Worm (Caenorhabditis elegans) whole organism, young adult: ENCODE data around the gene xpf-1.
A peak's percentile ranks its signal among the peaks of the same experiment; 100 is the strongest.

Experiments
- B0019.2 ChIP-seq: fragments of 200-800 bp; sonication (Bioruptor generic); conservative IDR thresholded peaks from 2 replicates; pipeline ENCODE4 v1.3.6; 2022; ENCODE audit warnings: missing genetic modification reagents, missing genetic modification characterization, missing compliant biosample characterization
- B0261.1 ChIP-seq: sonication (generic microtip); optimal IDR thresholded peaks from 2 replicates; lab custom pipeline; 2016; ENCODE audit warnings: mild to moderate bottlenecking, missing genetic modification characterization, moderate library complexity, missing compliant biosample characterization
- C06A6.2 ChIP-seq: fragments of 200-800 bp; sonication (Bioruptor generic); conservative IDR thresholded peaks from 2 replicates; pipeline ENCODE4 v1.3.6; 2022; ENCODE audit warnings: missing genetic modification characterization, missing compliant biosample characterization
- F10E7.11 ChIP-seq: sonication (generic microtip); optimal IDR thresholded peaks from 2 replicates; lab custom pipeline; 2017; ENCODE audit warnings: mild to moderate bottlenecking, missing genetic modification characterization, moderate library complexity, missing compliant biosample characterization
- F22D6.2 ChIP-seq: sonication (generic microtip); optimal IDR thresholded peaks from 2 replicates; lab custom pipeline; 2016; ENCODE audit warnings: mild to moderate bottlenecking, missing genetic modification characterization, missing compliant biosample characterization
- F39B2.1 ChIP-seq: fragments of 200-800 bp; sonication (Bioruptor generic); IDR thresholded peaks from 2 replicates; pipeline ENCODE4 v1.3.6; 2022; ENCODE audit warnings: missing genetic modification reagents, missing genetic modification characterization, missing compliant biosample characterization
- K12H6.12 ChIP-seq: fragments of 200-800 bp; sonication (Bioruptor generic); optimal IDR thresholded peaks from 2 replicates; lab custom pipeline; 2018; ENCODE audit warnings: mild to moderate bottlenecking, missing genetic modification characterization, missing compliant biosample characterization
- Y53F4B.3 ChIP-seq: fragments of 200-800 bp; sonication (Bioruptor generic); IDR thresholded peaks from 2 replicates; pipeline ENCODE4 v1.3.6; 2022; ENCODE audit warnings: missing genetic modification reagents, missing genetic modification characterization, missing compliant biosample characterization
- ZK185.1 ChIP-seq: sonication (generic microtip); optimal IDR thresholded peaks from 2 replicates; lab custom pipeline; 2016; ENCODE audit warnings: mild to moderate bottlenecking, missing genetic modification characterization, missing compliant biosample characterization; ENCODE audit not compliant: poor library complexity, severe bottlenecking
- aptf-2 ChIP-seq: fragments of 200-800 bp; sonication (Bioruptor generic); conservative IDR thresholded peaks from 2 replicates; pipeline ENCODE4 v1.3.6; 2022; ENCODE audit warnings: missing genetic modification reagents, missing genetic modification characterization, missing compliant biosample characterization
- attf-5 ChIP-seq: fragments of 200-800 bp; sonication (Bioruptor generic); optimal IDR thresholded peaks from 2 replicates; lab custom pipeline; 2018; ENCODE audit warnings: mild to moderate bottlenecking, missing genetic modification characterization, missing compliant biosample characterization
- cebp-2 ChIP-seq: fragments of 200-800 bp; sonication (Bioruptor generic); IDR thresholded peaks from 2 replicates; pipeline ENCODE4 v1.3.6; 2022; ENCODE audit warnings: missing genetic modification characterization, missing compliant biosample characterization
- ceh-100 ChIP-seq: fragments of 200-800 bp; sonication (Bioruptor generic); IDR thresholded peaks from 2 replicates; pipeline ENCODE4 v1.3.6; 2022; ENCODE audit warnings: missing genetic modification reagents, missing genetic modification characterization, missing compliant biosample characterization
- ceh-79 ChIP-seq: sonication (generic microtip); optimal IDR thresholded peaks from 2 replicates; lab custom pipeline; 2017; ENCODE audit warnings: mild to moderate bottlenecking, missing genetic modification characterization, missing compliant biosample characterization
- ceh-91 ChIP-seq: fragments of 200-800 bp; sonication (Bioruptor generic); IDR thresholded peaks from 2 replicates; pipeline ENCODE4 v1.3.6; 2022; ENCODE audit warnings: missing genetic modification reagents, missing genetic modification characterization, missing compliant biosample characterization
- chd-7 ChIP-seq: sonication (generic microtip); optimal IDR thresholded peaks from 2 replicates; lab custom pipeline; 2016; ENCODE audit warnings: mild to moderate bottlenecking, missing genetic modification characterization, moderate library complexity, missing compliant biosample characterization
- die-1 ChIP-seq: sonication (generic microtip); optimal IDR thresholded peaks from 2 replicates; lab custom pipeline; 2016; ENCODE audit warnings: missing genotype, mild to moderate bottlenecking, missing genetic modification characterization, missing compliant biosample characterization
- dox-1 ChIP-seq: fragments of 200-800 bp; sonication (Bioruptor generic); IDR thresholded peaks from 2 replicates; pipeline ENCODE4 v1.3.6; 2022; ENCODE audit warnings: missing genetic modification reagents, missing genetic modification characterization, missing compliant biosample characterization
- dpl-1 ChIP-seq: fragments of 150-350 bp; optimal IDR thresholded peaks from 2 replicates; lab custom pipeline; 2014; ENCODE audit warnings: missing biosample characterization, missing genetic modification reagents, missing genetic modification characterization
- egrh-3 ChIP-seq: fragments of 200-800 bp; sonication (Bioruptor generic); IDR thresholded peaks from 2 replicates; pipeline ENCODE4 v1.3.6; 2022; ENCODE audit warnings: missing genetic modification reagents, missing genetic modification characterization, missing compliant biosample characterization
- lin-35 ChIP-seq, 3 experiments: fragments of 150-350 bp in 2 of 3; sonication (generic microtip) in 1 of 3; optimal IDR thresholded peaks; 2 replicates each; lab custom pipeline; 2014 to 2018; ENCODE audit warnings: missing biosample characterization in 3 of 3, missing genetic modification characterization in 3 of 3, missing genetic modification reagents in 3 of 3
- lin-54 ChIP-seq: fragments of 200-800 bp; sonication (Bioruptor generic); optimal IDR thresholded peaks from 2 replicates; lab custom pipeline; 2018; ENCODE audit warnings: mild to moderate bottlenecking, missing genetic modification characterization, missing compliant biosample characterization
- lir-1 ChIP-seq: fragments of 200-800 bp; sonication (Bioruptor generic); conservative IDR thresholded peaks from 2 replicates; pipeline ENCODE4 v1.3.6; 2022; ENCODE audit warnings: missing genetic modification reagents, missing genetic modification characterization, missing compliant biosample characterization
- lsy-27 ChIP-seq: sonication (generic microtip); optimal IDR thresholded peaks from 2 replicates; lab custom pipeline; 2017; ENCODE audit warnings: missing genetic modification characterization, mild to moderate bottlenecking, missing compliant biosample characterization, antibody characterized with exemption, missing genotype, borderline replicate concordance; ENCODE audit not compliant: insufficient read depth
- madf-3 ChIP-seq: fragments of 200-800 bp; sonication (Bioruptor generic); IDR thresholded peaks from 2 replicates; pipeline ENCODE4 v1.3.6; 2022; ENCODE audit warnings: missing genetic modification reagents, missing genetic modification characterization, missing compliant biosample characterization
- madf-8 ChIP-seq: fragments of 200-800 bp; sonication (Bioruptor generic); conservative IDR thresholded peaks from 2 replicates; pipeline ENCODE4 v1.3.6; 2022; ENCODE audit warnings: missing genetic modification reagents, missing genetic modification characterization, missing compliant biosample characterization
- nfya-2 ChIP-seq: fragments of 200-800 bp; sonication (Bioruptor generic); IDR thresholded peaks from 2 replicates; pipeline ENCODE4 v1.3.6; 2022; ENCODE audit warnings: missing genetic modification reagents, missing genetic modification characterization, missing compliant biosample characterization
- nhr-179 ChIP-seq: sonication (generic microtip); optimal IDR thresholded peaks from 2 replicates; lab custom pipeline; 2016; ENCODE audit warnings: mild to moderate bottlenecking, missing genetic modification characterization, missing compliant biosample characterization
- pha-4 ChIP-seq: fragments of 150-350 bp; sonication (generic microtip); optimal IDR thresholded peaks from 2 replicates; lab custom pipeline; 2014; ENCODE audit warnings: missing biosample characterization, missing genetic modification reagents, missing genetic modification characterization
- rcor-1 ChIP-seq: fragments of 200-800 bp; sonication (Bioruptor generic); IDR thresholded peaks from 2 replicates; pipeline ENCODE4 v1.3.6; 2022; ENCODE audit warnings: missing genetic modification reagents, missing genetic modification characterization, missing compliant biosample characterization
- rec-8 ChIP-seq, 2 experiments: sonication (generic microtip); optimal IDR thresholded peaks; 2 replicates each; lab custom pipeline; 2016; ENCODE audit warnings: mild to moderate bottlenecking in 2 of 2, missing genetic modification characterization in 2 of 2, missing genetic modification reagents in 2 of 2, missing genotype in 2 of 2, missing biosample characterization in 1 of 2, missing compliant biosample characterization in 1 of 2, moderate library complexity in 1 of 2
- snpc-1.1 ChIP-seq: sonication (generic microtip); optimal IDR thresholded peaks from 2 replicates; lab custom pipeline; 2017; ENCODE audit warnings: missing genetic modification characterization, mild to moderate bottlenecking, missing compliant biosample characterization, antibody characterized with exemption, moderate library complexity, missing genotype, missing genetic modification reagents; ENCODE audit not compliant: insufficient read depth
- sptf-2 ChIP-seq: fragments of 200-800 bp; sonication (Bioruptor generic); optimal IDR thresholded peaks from 2 replicates; lab custom pipeline; 2018; ENCODE audit warnings: mild to moderate bottlenecking, missing genetic modification characterization, missing compliant biosample characterization
- tbp1 ChIP-seq: fragments of 200-800 bp; sonication (Bioruptor generic); optimal IDR thresholded peaks from 2 replicates; lab custom pipeline; 2018; ENCODE audit warnings: mild to moderate bottlenecking, missing genetic modification characterization, missing compliant biosample characterization
- tbx-9 ChIP-seq: sonication (generic microtip); optimal IDR thresholded peaks from 2 replicates; lab custom pipeline; 2016; ENCODE audit warnings: borderline replicate concordance, missing genetic modification characterization, inconsistent platforms, missing compliant biosample characterization
- unc-130 ChIP-seq: sonication (generic microtip); optimal IDR thresholded peaks from 2 replicates; lab custom pipeline; 2016; ENCODE audit warnings: missing genetic modification reagents, missing genetic modification characterization, missing compliant biosample characterization
- unc-62 ChIP-seq: fragments of 150-350 bp; optimal IDR thresholded peaks from 2 replicates; lab custom pipeline; 2014; ENCODE audit warnings: missing biosample characterization, missing genetic modification reagents, missing genetic modification characterization
- xnd-1 ChIP-seq: sonication (generic microtip); optimal IDR thresholded peaks from 2 replicates; lab custom pipeline; 2016; ENCODE audit warnings: missing genotype, missing genetic modification reagents, missing genetic modification characterization, missing compliant biosample characterization
- zfh-2 ChIP-seq: fragments of 200-800 bp; sonication (Bioruptor generic); conservative IDR thresholded peaks from 2 replicates; pipeline ENCODE4 v1.3.6; 2022; ENCODE audit warnings: missing genetic modification reagents, missing genetic modification characterization, missing compliant biosample characterization
- ztf-18 ChIP-seq: sonication (generic microtip); optimal IDR thresholded peaks from 2 replicates; lab custom pipeline; 2016; ENCODE audit warnings: missing genotype, mild to moderate bottlenecking, missing genetic modification characterization, missing compliant biosample characterization
- ztf-25 ChIP-seq: fragments of 200-800 bp; sonication (Bioruptor generic); IDR thresholded peaks from 2 replicates; pipeline ENCODE4 v1.3.6; 2022; ENCODE audit warnings: missing genetic modification reagents, missing genetic modification characterization, missing compliant biosample characterization
- ztf-26 ChIP-seq: sonication (generic microtip); optimal IDR thresholded peaks from 2 replicates; lab custom pipeline; 2017; ENCODE audit warnings: missing genetic modification characterization, missing compliant biosample characterization
- ztf-28 ChIP-seq: fragments of 200-800 bp; sonication (Bioruptor generic); IDR thresholded peaks from 2 replicates; pipeline ENCODE4 v1.3.6; 2022; ENCODE audit warnings: missing genetic modification reagents, missing genetic modification characterization, missing compliant biosample characterization
- ztf-3 ChIP-seq: fragments of 200-800 bp; sonication (Bioruptor generic); optimal IDR thresholded peaks from 2 replicates; lab custom pipeline; 2018; ENCODE audit warnings: mild to moderate bottlenecking, missing genetic modification characterization, missing compliant biosample characterization

The xpf-1 gene

DNA sequence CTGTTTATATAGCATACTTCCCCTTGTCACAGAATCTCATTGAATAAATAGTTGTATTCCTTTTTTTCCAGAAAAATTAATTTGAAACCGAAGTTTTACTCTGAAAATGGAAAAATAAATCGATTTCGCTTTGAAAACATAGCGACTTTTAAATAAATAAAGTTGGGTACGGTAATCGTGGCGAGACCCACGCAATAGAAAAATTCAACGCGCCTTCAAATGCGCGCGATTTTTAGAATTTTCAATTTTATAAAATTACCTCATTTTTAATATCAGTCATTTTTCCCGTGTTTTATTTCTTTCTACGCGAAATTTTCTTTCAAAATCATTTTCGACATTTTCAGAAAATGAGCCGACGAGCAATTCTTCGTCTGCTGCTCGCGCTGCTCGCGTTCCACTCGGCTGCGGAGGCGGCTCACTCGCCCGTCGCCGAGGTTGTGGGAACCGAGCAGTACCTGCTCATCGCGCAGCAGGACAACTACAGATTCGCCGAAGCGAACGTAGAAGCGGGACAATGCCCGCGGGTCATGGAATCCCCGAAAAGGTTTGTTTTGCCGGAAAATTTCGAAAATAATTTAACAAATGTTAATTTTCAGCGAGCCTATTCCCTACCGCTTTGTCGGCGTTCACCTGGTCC lies 30.6 kb downstream of the xpf-1 start, which contains the start of gene F13D12.5 (continued):
- no peak for TF ChIP-seq sptf-2 (GFP tag; lab: Kevin White, UChicago)
- TF ChIP-seq B0261.1 (tag; lab: Kevin White, UChicago) = no peak
- TF ChIP-seq lir-1 (GFP tag; lab: Robert Waterston, UW) = no peak
- peak; percentile 37 for TF ChIP-seq unc-130
- no peak for TF ChIP-seq ZK185.1 (tag; lab: Kevin White, UChicago)
- no peak for TF ChIP-seq ceh-79 (tag; lab: Kevin White, UChicago)
- no peak for TF ChIP-seq unc-62 (GFP tag; lab: Kevin White, UChicago)
- TF ChIP-seq F39B2.1 (GFP tag; lab: Robert Waterston, UW) = no peak
- peak; percentile 84 for TF ChIP-seq lin-54
- peak; percentile 86 for TF ChIP-seq egrh-3 (GFP tag; lab: Robert Waterston, UW)
- TF ChIP-seq snpc-1.1 (tag; lab: Kevin White, UChicago) = peak; percentile 38
- peak; percentile 87 for TF ChIP-seq zfh-2 (GFP tag; lab: Robert Waterston, UW)
- TF ChIP-seq F10E7.11 (tag; lab: Kevin White, UChicago) = no peak
- no peak for TF ChIP-seq ztf-25 (GFP tag; lab: Robert Waterston, UW)
- TF ChIP-seq madf-3 (GFP tag; lab: Robert Waterston, UW) = peak; percentile 39; the same call in 1 of the 2 replicates
- TF ChIP-seq dpl-1 (GFP tag; lab: Kevin White, UChicago) = peak; percentile 74
- no peak for TF ChIP-seq ztf-28
- peak; percentile 2 for TF ChIP-seq tbp1 (GFP tag; lab: Kevin White, UChicago)
- peak; percentile 6 for TF ChIP-seq ztf-18 (tag; lab: Kevin White, UChicago)
- TF ChIP-seq lin-35 (GFP tag; optimal IDR thresholded peaks at IDR 0.05; lab: Kevin White, UChicago) = peak in 2 of 3 experiments; percentile 5 to 52
- TF ChIP-seq lsy-27 (tag; lab: Kevin White, UChicago) = no peak
- no peak for TF ChIP-seq nhr-179 (tag; lab: Kevin White, UChicago)
- no peak for TF ChIP-seq pha-4 (tag; lab: Kevin White, UChicago)
- peak; percentile 82 for TF ChIP-seq xnd-1 (tag; lab: Kevin White, UChicago)
- no peak for TF ChIP-seq F22D6.2

- no peak for TF ChIP-seq xnd-1 (tag; lab: Kevin White, UChicago)
- no peak for TF ChIP-seq rec-8 (tag; optimal IDR thresholded peaks at IDR 0.05; lab: Kevin White, UChicago)
- no peak for TF ChIP-seq aptf-2 (GFP tag; lab: Robert Waterston, UW)
- TF ChIP-seq tbx-9 = no peak
- TF ChIP-seq ztf-25 (GFP tag; lab: Robert Waterston, UW) = no peak
- TF ChIP-seq die-1 (tag; lab: Kevin White, UChicago) = no peak
- no peak for TF ChIP-seq chd-7 (tag; lab: Kevin White, UChicago)
- no peak for TF ChIP-seq attf-5 (GFP tag; lab: Kevin White, UChicago)
- no peak for TF ChIP-seq madf-8 (GFP tag; lab: Robert Waterston, UW)
Measured at ce11 chrII:11727438-11727837, 31.5 kb downstream of the xpf-1 start.

ce11 chrII:11728545-11729105 lies 32.7 kb downstream of the xpf-1 start, which contains the start of gene alh-8:
Gene alh-8 (plus strand): TSS chrII:11729055.
- TF ChIP-seq ztf-3 (no peak), K12H6.12 (tag; lab: Kevin White, UChicago) (peak; percentile 43), dox-1 (0 out of 2 replicates have a peak, but pooled peaks have one; percentile 25), B0019.2 (GFP tag; lab: Robert Waterston, UW) (no peak), cebp-2 (GFP tag; lab: Robert Waterston, UW) (no peak), ztf-28 (no peak), Y53F4B.3 (GFP tag; lab: Robert Waterston, UW) (no peak), C06A6.2 (GFP tag; lab: Robert Waterston, UW) (no peak), tbx-9 (no peak), ceh-91 (GFP tag; lab: Robert Waterston, UW) (no peak), nfya-2 (GFP tag; lab: Robert Waterston, UW) (no peak), rcor-1 (peak; percentile 36; the same call in 1 of the 2 replicates), F10E7.11 (tag; lab: Kevin White, UChicago) (peak; percentile 51), ceh-100 (GFP tag; lab: Robert Waterston, UW) (no peak), ztf-26 (tag; lab: Kevin White, UChicago) (peak; percentile 40)
